Fruit fly (Drosophila melanogaster) whole organism, embryonic: Measurements from ENCODE around the gene org-1.

Source experiments
- Antp ChIP-seq: fragments of 200-800 bp; sonication (Bioruptor generic); optimal IDR thresholded peaks from 3 replicates; lab custom pipeline; 2016; ENCODE audit warnings: missing biosample characterization, missing genetic modification characterization
- Atf-2 ChIP-seq: fragments of 200-800 bp; sonication (Bioruptor generic); optimal IDR thresholded peaks from 2 replicates; lab custom pipeline; 2016; ENCODE audit warnings: missing biosample characterization, missing genetic modification characterization
- Awh ChIP-seq: fragments of 200-800 bp; sonication (Bioruptor generic); IDR thresholded peaks from 2 replicates; pipeline ENCODE4, ENCODE4 v1.3.6; 2022; ENCODE audit warnings: missing biosample characterization, missing genetic modification characterization
- CG10274 ChIP-seq: fragments of 200-800 bp; sonication (Bioruptor generic); optimal IDR thresholded peaks from 3 replicates; lab custom pipeline; 2017; ENCODE audit warnings: missing biosample characterization, mild to moderate bottlenecking, missing genetic modification characterization
- CG10462 ChIP-seq: fragments of 200-800 bp; sonication (Bioruptor generic); optimal IDR thresholded peaks from 2 replicates; lab custom pipeline; 2016; ENCODE audit warnings: missing biosample characterization, missing genetic modification characterization
- CG10979 ChIP-seq: fragments of 200-800 bp; sonication (Bioruptor generic); optimal IDR thresholded peaks from 2 replicates; lab custom pipeline; 2018; ENCODE audit warnings: missing biosample characterization, mild to moderate bottlenecking, missing genetic modification characterization, moderate library complexity
- CG11560 ChIP-seq: fragments of 200-800 bp; sonication (Bioruptor generic); IDR thresholded peaks from 3 replicates; pipeline ENCODE4 v1.3.6; 2022; ENCODE audit warnings: missing biosample characterization, missing genetic modification characterization
- CG12219 ChIP-seq: fragments of 200-800 bp; sonication (Bioruptor generic); optimal IDR thresholded peaks from 3 replicates; lab custom pipeline; 2018; ENCODE audit warnings: missing biosample characterization, mild to moderate bottlenecking, missing genetic modification characterization
- CG12769 ChIP-seq: fragments of 200-800 bp; sonication (Bioruptor generic); optimal IDR thresholded peaks from 2 replicates; lab custom pipeline; 2019; ENCODE audit warnings: missing biosample characterization, mild to moderate bottlenecking, missing genetic modification characterization, moderate library complexity
- CG12942 ChIP-seq: fragments of 200-800 bp; sonication (Bioruptor generic); optimal IDR thresholded peaks from 3 replicates; lab custom pipeline; 2016; ENCODE audit warnings: missing biosample characterization, missing genetic modification characterization
- CG14014 ChIP-seq: fragments of 200-800 bp; sonication (Bioruptor generic); IDR thresholded peaks from 2 replicates; pipeline ENCODE4 v1.3.6; 2022; ENCODE audit warnings: missing biosample characterization, missing genetic modification characterization
- CG14860 ChIP-seq: fragments of 200-800 bp; sonication (Bioruptor generic); IDR thresholded peaks from 3 replicates; pipeline ENCODE4 v1.3.6; 2022; ENCODE audit warnings: missing biosample characterization, missing genetic modification characterization; ENCODE audit not compliant: partially characterized antibody
- CG15269 ChIP-seq: fragments of 200-800 bp; sonication (Bioruptor generic); optimal IDR thresholded peaks from 2 replicates; lab custom pipeline; 2018; ENCODE audit warnings: missing biosample characterization, mild to moderate bottlenecking, missing genetic modification characterization, moderate library complexity
- CG1602 ChIP-seq: fragments of 200-800 bp; sonication (Bioruptor generic); optimal IDR thresholded peaks from 3 replicates; lab custom pipeline; 2016; ENCODE audit warnings: missing biosample characterization, missing genetic modification characterization
- CG16779 ChIP-seq: fragments of 200-800 bp; sonication (Bioruptor generic); IDR thresholded peaks from 2 replicates; pipeline ENCODE4 v1.3.6; 2022; ENCODE audit warnings: missing biosample characterization, missing genetic modification characterization
- CG2129 ChIP-seq: fragments of 200-800 bp; sonication (Bioruptor generic); IDR thresholded peaks from 2 replicates; pipeline ENCODE4 v1.3.6; 2022; ENCODE audit warnings: missing biosample characterization, missing genetic modification characterization; ENCODE audit not compliant: partially characterized antibody
- CG2199 ChIP-seq: fragments of 200-800 bp; sonication (Bioruptor generic); IDR thresholded peaks from 3 replicates; pipeline ENCODE4 v1.3.6; 2022; ENCODE audit warnings: missing biosample characterization, missing genetic modification characterization
- CG32767 ChIP-seq: fragments of 200-800 bp; sonication (Bioruptor generic); IDR thresholded peaks from 2 replicates; pipeline ENCODE4 v1.3.6; 2022; ENCODE audit warnings: missing biosample characterization, missing genetic modification characterization
- CG4730 ChIP-seq: fragments of 200-800 bp; sonication (Bioruptor generic); IDR thresholded peaks from 2 replicates; pipeline ENCODE4 v1.3.6; 2022; ENCODE audit warnings: missing biosample characterization, missing genetic modification characterization
- CG6175 ChIP-seq: fragments of 200-800 bp; sonication (Bioruptor generic); IDR thresholded peaks from 3 replicates; pipeline ENCODE4 v1.3.6; 2022; ENCODE audit warnings: missing biosample characterization, missing genetic modification characterization
- CG6683 ChIP-seq: fragments of 200-800 bp; sonication (Bioruptor generic); optimal IDR thresholded peaks from 2 replicates; lab custom pipeline; 2017; ENCODE audit warnings: missing biosample characterization, mild to moderate bottlenecking, missing genetic modification characterization, missing genetic modification reagents
- CG6791 ChIP-seq: fragments of 200-800 bp; sonication (Bioruptor generic); IDR thresholded peaks from 3 replicates; pipeline ENCODE4 v1.3.6; 2022; ENCODE audit warnings: missing biosample characterization, missing genetic modification characterization; ENCODE audit not compliant: partially characterized antibody
- CG8089 ChIP-seq: fragments of 200-800 bp; sonication (Bioruptor generic); optimal IDR thresholded peaks from 3 replicates; lab custom pipeline; 2016; ENCODE audit warnings: missing biosample characterization, missing genetic modification characterization
- CG9215 ChIP-seq: fragments of 200-800 bp; sonication (Bioruptor generic); IDR thresholded peaks from 2 replicates; pipeline ENCODE4 v1.3.6; 2022; ENCODE audit warnings: missing biosample characterization, missing genetic modification characterization
- Dip2 ChIP-seq: fragments of 200-800 bp; sonication (Bioruptor generic); IDR thresholded peaks from 2 replicates; pipeline ENCODE4 v1.3.6; 2022; ENCODE audit warnings: missing biosample characterization, missing genetic modification characterization
- E2f1 ChIP-seq: fragments of 200-800 bp; sonication (Bioruptor generic); IDR thresholded peaks from 2 replicates; pipeline ENCODE4 v1.3.6; 2022; ENCODE audit warnings: missing biosample characterization, missing genetic modification characterization
- Hmr ChIP-seq: fragments of 200-800 bp; sonication (Bioruptor generic); optimal IDR thresholded peaks from 3 replicates; lab custom pipeline; 2017; ENCODE audit warnings: mild to moderate bottlenecking, missing biosample characterization, missing genetic modification reagents, missing genetic modification characterization
- Hr3 ChIP-seq: fragments of 200-800 bp; sonication (Bioruptor generic); optimal IDR thresholded peaks from 3 replicates; lab custom pipeline; 2016; ENCODE audit warnings: missing biosample characterization, missing genetic modification characterization
- Tbp ChIP-seq: fragments of >200 bp; optimal IDR thresholded peaks from 2 replicates; lab custom pipeline; 2018; ENCODE audit warnings: missing biosample characterization, missing genetic modification characterization
- abd-A ChIP-seq: fragments of 200-800 bp; sonication (Bioruptor generic); optimal IDR thresholded peaks from 3 replicates; lab custom pipeline; 2019; ENCODE audit warnings: missing biosample characterization, mild to moderate bottlenecking, missing genetic modification characterization, moderate library complexity
- amos ChIP-seq: fragments of 200-800 bp; sonication (Bioruptor generic); IDR thresholded peaks from 2 replicates; pipeline ENCODE4 v1.3.6; 2022; ENCODE audit warnings: missing biosample characterization, missing genetic modification characterization; ENCODE audit not compliant: partially characterized antibody
- cato ChIP-seq: fragments of 200-800 bp; sonication (Bioruptor generic); optimal IDR thresholded peaks from 2 replicates; lab custom pipeline; 2016; ENCODE audit warnings: missing biosample characterization, missing genetic modification characterization, borderline replicate concordance
- caup ChIP-seq: fragments of 200-800 bp; sonication (Bioruptor generic); optimal IDR thresholded peaks from 3 replicates; lab custom pipeline; 2017; ENCODE audit warnings: missing biosample characterization, mild to moderate bottlenecking, missing genetic modification characterization, moderate library complexity; ENCODE audit not compliant: severe bottlenecking
- gce ChIP-seq: fragments of 200-800 bp; sonication (Bioruptor generic); IDR thresholded peaks from 3 replicates; pipeline ENCODE4 v1.3.6; 2022; ENCODE audit warnings: missing biosample characterization, missing genetic modification characterization
- hb ChIP-seq: fragments of 200-800 bp; sonication (Bioruptor generic); IDR thresholded peaks from 3 replicates; pipeline ENCODE4 v1.3.6; 2022; ENCODE audit warnings: missing biosample characterization, missing genetic modification characterization; ENCODE audit not compliant: partially characterized antibody
- her ChIP-seq: fragments of 200-800 bp; sonication (Bioruptor generic); optimal IDR thresholded peaks from 2 replicates; lab custom pipeline; 2016; ENCODE audit warnings: missing biosample characterization, missing genetic modification characterization
- lov ChIP-seq, 2 experiments: fragments of 200-800 bp in 1 of 2; fragments of >200 bp in 1 of 2; sonication (Bioruptor generic) in 1 of 2; IDR thresholded peaks in 1 of 2; optimal IDR thresholded peaks in 1 of 2; 2 replicates in 1 of 2; 3 replicates in 1 of 2; pipeline versions ENCODE4 v1.3.6 to Lab custom; 2017 to 2022; ENCODE audit warnings: missing biosample characterization in 1 of 2, missing genetic modification characterization in 1 of 2
- luna ChIP-seq: fragments of 200-800 bp; sonication (Bioruptor generic); optimal IDR thresholded peaks from 2 replicates; lab custom pipeline; 2016; ENCODE audit warnings: missing biosample characterization, missing genetic modification characterization
- maf-S ChIP-seq: fragments of 200-800 bp; sonication (Bioruptor generic); optimal IDR thresholded peaks from 2 replicates; lab custom pipeline; 2016; ENCODE audit warnings: missing biosample characterization, missing genetic modification characterization
- oc ChIP-seq: fragments of 200-800 bp; sonication (Bioruptor generic); optimal IDR thresholded peaks from 2 replicates; lab custom pipeline; 2018; ENCODE audit warnings: missing biosample characterization, mild to moderate bottlenecking, missing genetic modification characterization, moderate library complexity
- pb ChIP-seq: fragments of 200-800 bp; sonication (Bioruptor generic); optimal IDR thresholded peaks from 3 replicates; lab custom pipeline; 2016; ENCODE audit warnings: missing biosample characterization, missing genetic modification characterization
- pita ChIP-seq: fragments of 200-800 bp; sonication (Bioruptor generic); optimal IDR thresholded peaks from 2 replicates; lab custom pipeline; 2017; ENCODE audit warnings: missing biosample characterization, mild to moderate bottlenecking, missing genetic modification characterization
- prd ChIP-seq, 3 experiments: fragments of >200 bp in 2 of 3; fragments of 200-800 bp in 1 of 3; sonication (Bioruptor generic) in 1 of 3; optimal IDR thresholded peaks in 2 of 3; IDR thresholded peaks in 1 of 3; 2 replicates in 2 of 3; 3 replicates in 1 of 3; pipeline versions ENCODE4 v1.3.6 to Lab custom; 2017 to 2022; ENCODE audit warnings: missing biosample characterization in 1 of 3, missing genetic modification characterization in 1 of 3
- pros ChIP-seq: fragments of 200-800 bp; sonication (Bioruptor generic); optimal IDR thresholded peaks from 3 replicates; lab custom pipeline; 2019; ENCODE audit warnings: missing biosample characterization, mild to moderate bottlenecking, missing genetic modification characterization, moderate library complexity
- pzg ChIP-seq: fragments of 200-800 bp; sonication (Bioruptor generic); optimal IDR thresholded peaks from 3 replicates; lab custom pipeline; 2018; ENCODE audit warnings: missing biosample characterization, mild to moderate bottlenecking, missing genetic modification characterization, moderate library complexity
- sna ChIP-seq: fragments of 200-800 bp; sonication (Bioruptor generic); IDR thresholded peaks from 2 replicates; pipeline ENCODE4 v1.3.6; 2022; ENCODE audit warnings: missing biosample characterization, missing genetic modification characterization; ENCODE audit not compliant: partially characterized antibody
- trh ChIP-seq: fragments of 200-800 bp; sonication (Bioruptor generic); optimal IDR thresholded peaks from 2 replicates; lab custom pipeline; 2016; ENCODE audit warnings: missing biosample characterization, missing genetic modification characterization
- tup ChIP-seq: fragments of 200-800 bp; sonication (Bioruptor generic); optimal IDR thresholded peaks from 2 replicates; lab custom pipeline; 2016; ENCODE audit warnings: missing biosample characterization, mild to moderate bottlenecking, missing genetic modification characterization, moderate library complexity
- unpg ChIP-seq: fragments of 200-800 bp; sonication (Bioruptor generic); optimal IDR thresholded peaks from 3 replicates; lab custom pipeline; 2018; ENCODE audit warnings: missing biosample characterization, mild to moderate bottlenecking, missing genetic modification characterization, moderate library complexity
- zfh1 ChIP-seq: fragments of 200-800 bp; sonication (Bioruptor generic); IDR thresholded peaks from 3 replicates; pipeline ENCODE4 v1.3.6; 2022; ENCODE audit warnings: missing biosample characterization, missing genetic modification characterization

org-1 gene

DNA sequence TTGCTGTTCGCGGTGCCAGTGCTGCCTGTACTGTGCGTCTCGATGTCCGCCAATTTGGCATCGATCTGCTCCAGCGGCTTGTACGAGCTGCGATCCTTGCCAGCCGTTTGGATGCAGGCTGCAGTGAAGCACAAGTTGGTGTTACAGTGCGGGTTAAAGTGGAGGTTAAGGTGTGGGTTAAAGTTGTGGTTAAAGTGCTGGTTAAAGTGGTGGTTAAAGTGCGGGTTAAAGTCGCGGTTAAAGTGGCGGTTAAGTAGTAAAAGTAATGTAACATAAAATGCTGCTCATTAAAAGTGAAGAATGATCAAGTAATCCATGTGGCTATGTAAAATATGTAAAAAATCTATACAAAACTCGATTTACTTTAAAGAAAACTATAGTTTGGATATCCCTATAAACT lies 2.7 kb downstream of the org-1 start (continued):
- TF ChIP-seq sna (peak; percentile 97), caup (GFP tag; lab: Kevin White, UChicago) (no peak), Awh (GFP tag; lab: Robert Waterston, UW) (no peak), CG14860 (peak; percentile 100), oc (no peak), CG6791 (GFP tag; lab: Robert Waterston, UW) (peak; percentile 100), zfh1 (GFP tag; lab: Robert Waterston, UW) (no peak), CG12942 (GFP tag; lab: Kevin White, UChicago) (no peak), CG32767 (no peak), Dip2 (no peak), pita (no peak), Antp (no peak), her (GFP tag; lab: Kevin White, UChicago) (no peak), prd (optimal IDR thresholded peaks at IDR 0.05; lab: Kevin White, UChicago) (no peak), prd (GFP tag; IDR thresholded peaks at IDR 0.05; lab: Robert Waterston, UW) (no peak), Hmr (GFP tag; lab: Kevin White, UChicago) (no peak), gce (GFP tag; lab: Robert Waterston, UW) (no peak), unpg (GFP tag; lab: Kevin White, UChicago) (no peak), pros (GFP tag; lab: Kevin White, UChicago) (no peak), CG10979 (no peak), CG10462 (GFP tag; lab: Kevin White, UChicago) (no peak), hb (GFP tag; lab: Robert Waterston, UW) (peak; percentile 100), CG12769 (no peak), Tbp (GFP tag; lab: Kevin White, UChicago) (no peak), CG12219 (GFP tag; lab: Kevin White, UChicago) (no peak), CG6175 (GFP tag; lab: Robert Waterston, UW) (no peak), CG10274 (no peak), CG16779 (GFP tag; lab: Robert Waterston, UW) (no peak), CG15269 (no peak), CG4730 (no peak), CG14014 (no peak), Atf-2 (GFP tag; lab: Kevin White, UChicago) (no peak), CG8089 (GFP tag; lab: Kevin White, UChicago) (no peak), CG2199 (GFP tag; lab: Robert Waterston, UW) (no peak), amos (GFP tag; lab: Robert Waterston, UW) (peak; percentile 81), luna (no peak), Hr3 (GFP tag; lab: Kevin White, UChicago) (no peak), CG6683 (no peak), tup (GFP tag; lab: Kevin White, UChicago) (no peak), abd-A (tag; lab: Kevin White, UChicago) (no peak), CG2129 (GFP tag; lab: Robert Waterston, UW) (peak; percentile 51; the same call in 1 of the 2 replicates), lov (optimal IDR thresholded peaks at IDR 0.05; lab: Kevin White, UChicago) (no peak), lov (GFP tag; IDR thresholded peaks at IDR 0.05; lab: Robert Waterston, UW) (no peak), maf-S (GFP tag; lab: Kevin White, UChicago) (no peak), CG9215 (GFP tag; lab: Robert Waterston, UW) (no peak), pzg (no peak), E2f1 (no peak), trh (no peak), cato (GFP tag; lab: Kevin White, UChicago) (no peak), CG1602 (no peak), CG11560 (tag; lab: Robert Waterston, UW) (no peak), pb (GFP tag; lab: Kevin White, UChicago) (no peak)
